Worm (Caenorhabditis elegans) whole organism, L2 larva: ENCODE data around the gene lev-8.

ENCODE experiments used
- aly-2 ChIP-seq: fragments of 150-350 bp; optimal IDR thresholded peaks from 2 replicates; lab custom pipeline; 2014; ENCODE audit warnings: missing biosample characterization, missing genetic modification characterization
- ceh-82 ChIP-seq: fragments of 150-350 bp; optimal IDR thresholded peaks from 2 replicates; lab custom pipeline; 2014; ENCODE audit warnings: missing biosample characterization, missing genetic modification characterization
- lin-11 ChIP-seq: fragments of 150-350 bp; sonication (generic microtip); optimal IDR thresholded peaks from 2 replicates; lab custom pipeline; 2014; ENCODE audit warnings: missing biosample characterization, missing genetic modification characterization, inconsistent platforms, mixed read lengths
- lin-13 ChIP-seq: fragments of 150-350 bp; optimal IDR thresholded peaks from 2 replicates; lab custom pipeline; 2014; ENCODE audit warnings: missing biosample characterization, missing genetic modification reagents, missing genetic modification characterization
- nhr-12 ChIP-seq: fragments of 150-350 bp; optimal IDR thresholded peaks from 2 replicates; lab custom pipeline; 2014; ENCODE audit warnings: missing biosample characterization, missing genetic modification characterization
- nhr-23 ChIP-seq: fragments of 150-350 bp; optimal IDR thresholded peaks from 2 replicates; lab custom pipeline; 2014; ENCODE audit warnings: missing biosample characterization, missing genetic modification reagents, missing genetic modification characterization
- nhr-237 ChIP-seq: fragments of 150-350 bp; optimal IDR thresholded peaks from 2 replicates; lab custom pipeline; 2014; ENCODE audit warnings: missing biosample characterization, missing genetic modification characterization
- nhr-25 ChIP-seq: fragments of 150-350 bp; sonication (generic microtip); optimal IDR thresholded peaks from 3 replicates; lab custom pipeline; 2014; ENCODE audit warnings: missing biosample characterization, missing genetic modification characterization
- snpc-4 ChIP-seq: fragments of 150-350 bp; optimal IDR thresholded peaks from 2 replicates; lab custom pipeline; 2014; ENCODE audit warnings: missing biosample characterization, missing genetic modification characterization
- ztf-4 ChIP-seq: fragments of 150-350 bp; optimal IDR thresholded peaks from 2 replicates; lab custom pipeline; 2014; ENCODE audit warnings: missing biosample characterization, missing genetic modification characterization

DNA sequence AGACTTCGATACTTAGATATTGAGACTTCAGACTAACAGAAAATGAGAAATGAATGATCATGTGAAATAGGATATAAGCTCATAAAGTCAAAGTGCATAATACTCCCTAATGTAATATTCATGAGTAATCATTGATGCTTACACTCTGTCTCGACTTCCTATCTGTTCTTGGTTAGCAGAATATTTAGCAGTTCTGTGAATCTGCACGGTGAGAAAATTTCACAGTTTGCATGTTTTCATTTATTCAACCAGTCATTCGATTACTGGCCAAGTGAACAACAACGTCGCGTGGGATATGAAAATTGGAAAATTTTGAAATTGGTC lies 46.7 kb downstream of the lev-8 start:
- TF ChIP-seq nhr-25, result no peak
- no peak for TF ChIP-seq aly-2 (tag; lab: Kevin White, UChicago)
- no peak for TF ChIP-seq nhr-237 (tag; lab: Kevin White, UChicago)
- no peak for TF ChIP-seq ztf-4 (tag; lab: Kevin White, UChicago)
- no peak for TF ChIP-seq ceh-82 (tag; lab: Kevin White, UChicago)
- no peak for TF ChIP-seq snpc-4
- no peak for TF ChIP-seq lin-13 (GFP tag; lab: Kevin White, UChicago)
- TF ChIP-seq lin-11 (tag; lab: Kevin White, UChicago), result no peak
- no peak for TF ChIP-seq nhr-23 (tag; lab: Kevin White, UChicago)
- no peak for TF ChIP-seq nhr-12 (tag; lab: Kevin White, UChicago)
